Worm (Caenorhabditis elegans) whole organism, L4 larva: Measurements from ENCODE around the gene fbxb-75.

Experiments
- D1046.2 ChIP-seq: fragments of 200-800 bp; sonication (Bioruptor generic); IDR thresholded peaks from 2 replicates; pipeline ENCODE4 v1.3.6; 2022; ENCODE audit warnings: missing genetic modification characterization, missing compliant biosample characterization
- F26F4.8 ChIP-seq: fragments of 200-800 bp; sonication (Bioruptor generic); conservative IDR thresholded peaks from 2 replicates; pipeline ENCODE4 v1.3.6; 2022; ENCODE audit warnings: missing genetic modification characterization, missing compliant biosample characterization
- F44E2.7 ChIP-seq: fragments of 200-800 bp; sonication (Bioruptor generic); IDR thresholded peaks from 2 replicates; pipeline ENCODE4 v2.1.2; 2022; ENCODE audit warnings: missing genetic modification characterization, missing compliant biosample characterization
- F49E8.2 ChIP-seq: sonication (generic microtip); optimal IDR thresholded peaks from 2 replicates; lab custom pipeline; 2016; ENCODE audit warnings: missing compliant biosample characterization, mild to moderate bottlenecking, missing genetic modification characterization, borderline replicate concordance
- T26A8.4 ChIP-seq: fragments of 200-800 bp; sonication (Bioruptor generic); IDR thresholded peaks from 2 replicates; pipeline ENCODE4 v1.3.6; 2022; ENCODE audit warnings: missing genetic modification characterization, missing compliant biosample characterization
- Y48G9A.11 ChIP-seq: fragments of 200-800 bp; sonication (Bioruptor generic); IDR thresholded peaks from 2 replicates; pipeline ENCODE4 v1.3.6; 2022; ENCODE audit warnings: missing genetic modification reagents, missing genetic modification characterization, missing compliant biosample characterization
- Y5F2A.4 ChIP-seq: fragments of 200-800 bp; sonication (Bioruptor generic); optimal IDR thresholded peaks from 2 replicates; lab custom pipeline; 2018; ENCODE audit warnings: mild to moderate bottlenecking, missing genetic modification characterization, missing compliant biosample characterization
- aly-2 ChIP-seq: sonication (generic microtip); optimal IDR thresholded peaks from 2 replicates; lab custom pipeline; 2018; ENCODE audit warnings: missing biosample characterization, missing genetic modification characterization
- arid-1 ChIP-seq: fragments of 200-800 bp; sonication (Bioruptor generic); conservative IDR thresholded peaks from 2 replicates; pipeline ENCODE4 v1.3.6; 2022; ENCODE audit warnings: missing genetic modification reagents, missing genetic modification characterization, missing compliant biosample characterization
- ceh-20 ChIP-seq: fragments of 200-800 bp; sonication (Bioruptor generic); IDR thresholded peaks from 2 replicates; pipeline ENCODE4 v1.3.6; 2022; ENCODE audit warnings: missing genetic modification reagents, missing genetic modification characterization, missing compliant biosample characterization
- ceh-28 ChIP-seq: fragments of 150-350 bp; optimal IDR thresholded peaks from 2 replicates; lab custom pipeline; 2014; ENCODE audit warnings: missing biosample characterization, missing genetic modification reagents, missing genetic modification characterization
- ceh-44 ChIP-seq: fragments of 200-800 bp; sonication (Bioruptor generic); IDR thresholded peaks from 2 replicates; pipeline ENCODE4 v1.3.6; 2022; ENCODE audit warnings: missing genetic modification reagents, missing genetic modification characterization, missing compliant biosample characterization
- ceh-62 ChIP-seq: sonication (generic microtip); optimal IDR thresholded peaks from 2 replicates; lab custom pipeline; 2017; ENCODE audit warnings: missing biosample characterization, missing genetic modification characterization
- cey-2 ChIP-seq: sonication (generic microtip); optimal IDR thresholded peaks from 3 replicates; lab custom pipeline; 2017; ENCODE audit warnings: missing genetic modification characterization, mild to moderate bottlenecking, missing compliant biosample characterization, antibody characterized with exemption, borderline replicate concordance; ENCODE audit not compliant: insufficient read depth
- daf-12 ChIP-seq: fragments of 150-350 bp; optimal IDR thresholded peaks from 2 replicates; lab custom pipeline; 2014; ENCODE audit warnings: missing biosample characterization, missing genetic modification reagents, missing genetic modification characterization
- dmd-9 ChIP-seq: fragments of 200-800 bp; sonication (Bioruptor generic); IDR thresholded peaks from 2 replicates; pipeline ENCODE4 v1.3.6; 2022; ENCODE audit warnings: missing genetic modification reagents, missing genetic modification characterization, missing compliant biosample characterization
- egl-27 ChIP-seq: sonication (generic microtip); optimal IDR thresholded peaks from 3 replicates; lab custom pipeline; 2017; ENCODE audit warnings: missing biosample characterization, missing genetic modification reagents, missing genetic modification characterization
- egl-43 ChIP-seq: fragments of 200-800 bp; sonication (Bioruptor generic); IDR thresholded peaks from 2 replicates; pipeline ENCODE4 v1.3.6; 2022; ENCODE audit warnings: missing genetic modification reagents, missing genetic modification characterization, missing compliant biosample characterization
- fos-1 ChIP-seq: fragments of 150-350 bp; optimal IDR thresholded peaks from 2 replicates; lab custom pipeline; 2014; ENCODE audit warnings: missing biosample characterization, missing genetic modification characterization
- gei-8 ChIP-seq: fragments of 200-800 bp; sonication (Bioruptor generic); optimal IDR thresholded peaks from 2 replicates; lab custom pipeline; 2018; ENCODE audit warnings: mild to moderate bottlenecking, missing genetic modification characterization, missing compliant biosample characterization
- hif-1 ChIP-seq, 2 experiments: sonication (generic microtip); optimal IDR thresholded peaks; 2 replicates each; lab custom pipeline; 2016 to 2017; ENCODE audit warnings: missing compliant biosample characterization in 2 of 2, missing genetic modification characterization in 2 of 2, missing genetic modification reagents in 2 of 2, missing genotype in 2 of 2, mild to moderate bottlenecking in 1 of 2
- hlh-30 ChIP-seq: sonication (generic microtip); optimal IDR thresholded peaks from 2 replicates; lab custom pipeline; 2017; ENCODE audit warnings: antibody characterized with exemption, mild to moderate bottlenecking, missing genetic modification characterization, missing compliant biosample characterization; ENCODE audit not compliant: insufficient read depth
- hmg-1.1 ChIP-seq: fragments of 200-800 bp; sonication (Bioruptor generic); IDR thresholded peaks from 2 replicates; pipeline ENCODE4 v1.3.6; 2022; ENCODE audit warnings: missing genetic modification reagents, missing genetic modification characterization, missing compliant biosample characterization
- jun-1 ChIP-seq: fragments of 150-350 bp; optimal IDR thresholded peaks from 2 replicates; lab custom pipeline; 2014; ENCODE audit warnings: missing biosample characterization, missing genetic modification reagents, missing genetic modification characterization
- lin-13 ChIP-seq: fragments of 150-350 bp; optimal IDR thresholded peaks from 2 replicates; lab custom pipeline; 2014; ENCODE audit warnings: missing biosample characterization, missing genetic modification reagents, missing genetic modification characterization
- lin-29 ChIP-seq: fragments of 200-800 bp; sonication (Bioruptor generic); IDR thresholded peaks from 2 replicates; pipeline ENCODE4 v1.3.6; 2022; ENCODE audit warnings: missing genetic modification reagents, missing genetic modification characterization, missing compliant biosample characterization
- lir-3 ChIP-seq: sonication (generic microtip); optimal IDR thresholded peaks from 2 replicates; lab custom pipeline; 2016; ENCODE audit warnings: mild to moderate bottlenecking, missing genetic modification characterization, missing compliant biosample characterization
- lsy-2 ChIP-seq, 2 experiments: fragments of 150-350 bp in 1 of 2; sonication (generic microtip) in 1 of 2; optimal IDR thresholded peaks; 2 replicates each; lab custom pipeline; 2014 to 2017; ENCODE audit warnings: missing biosample characterization in 2 of 2, missing genetic modification characterization in 2 of 2
- madf-5 ChIP-seq, 2 experiments: fragments of 200-800 bp; sonication (Bioruptor generic); IDR thresholded peaks; 2 replicates each; pipeline ENCODE4 v1.3.6; 2022; ENCODE audit warnings: missing compliant biosample characterization in 2 of 2, missing genetic modification characterization in 2 of 2
- mdl-1 ChIP-seq, 2 experiments: fragments of 150-350 bp in 1 of 2; sonication (generic microtip) in 1 of 2; optimal IDR thresholded peaks; 2 replicates each; lab custom pipeline; 2014 to 2017; ENCODE audit warnings: missing biosample characterization in 2 of 2, missing genetic modification characterization in 2 of 2
- mdt-29 ChIP-seq: fragments of 200-800 bp; sonication (Bioruptor generic); IDR thresholded peaks from 2 replicates; pipeline ENCODE4 v1.3.6; 2022; ENCODE audit warnings: missing genetic modification reagents, missing genetic modification characterization, missing compliant biosample characterization
- mep-1 ChIP-seq: fragments of 150-350 bp; sonication (generic microtip); optimal IDR thresholded peaks from 3 replicates; lab custom pipeline; 2014; ENCODE audit warnings: missing biosample characterization, missing genetic modification characterization
- mxl-3 ChIP-seq: fragments of 200-800 bp; sonication (Bioruptor generic); optimal IDR thresholded peaks from 2 replicates; lab custom pipeline; 2018; ENCODE audit warnings: mild to moderate bottlenecking, missing genetic modification characterization, missing compliant biosample characterization
- nhr-10 ChIP-seq: fragments of 150-350 bp; optimal IDR thresholded peaks from 2 replicates; lab custom pipeline; 2014; ENCODE audit warnings: missing biosample characterization, missing genetic modification characterization
- nhr-237 ChIP-seq: sonication (generic microtip); optimal IDR thresholded peaks from 2 replicates; lab custom pipeline; 2017; ENCODE audit warnings: missing biosample characterization, missing genetic modification characterization
- nhr-25 ChIP-seq: sonication (generic microtip); optimal IDR thresholded peaks from 2 replicates; lab custom pipeline; 2017; ENCODE audit warnings: missing genetic modification characterization, mild to moderate bottlenecking, missing compliant biosample characterization, antibody characterized with exemption, moderate library complexity, borderline replicate concordance; ENCODE audit not compliant: insufficient read depth
- nhr-28 ChIP-seq: fragments of 150-350 bp; optimal IDR thresholded peaks from 2 replicates; lab custom pipeline; 2014; ENCODE audit warnings: missing biosample characterization, missing genetic modification characterization
- nhr-48 ChIP-seq: sonication (generic microtip); optimal IDR thresholded peaks from 2 replicates; lab custom pipeline; 2016; ENCODE audit warnings: mild to moderate bottlenecking, missing genetic modification characterization, missing compliant biosample characterization
- nhr-6 ChIP-seq: fragments of 150-350 bp; optimal IDR thresholded peaks from 2 replicates; lab custom pipeline; 2014; ENCODE audit warnings: missing biosample characterization, missing genetic modification characterization
- php-3 ChIP-seq: fragments of 200-800 bp; sonication (Bioruptor generic); IDR thresholded peaks from 2 replicates; pipeline ENCODE4 v1.3.6; 2022; ENCODE audit warnings: missing genetic modification reagents, missing genetic modification characterization, missing compliant biosample characterization
- pqm-1 ChIP-seq: sonication (generic microtip); optimal IDR thresholded peaks from 2 replicates; lab custom pipeline; 2017; ENCODE audit warnings: missing biosample characterization, missing genetic modification characterization
- rbr-2 ChIP-seq: sonication (generic microtip); optimal IDR thresholded peaks from 2 replicates; lab custom pipeline; 2016; ENCODE audit warnings: missing genotype, missing genetic modification characterization, missing compliant biosample characterization
- set-16 ChIP-seq: fragments of 200-800 bp; sonication (Bioruptor generic); IDR thresholded peaks from 2 replicates; pipeline ENCODE4 v1.3.6; 2022; ENCODE audit warnings: missing genetic modification reagents, missing genetic modification characterization, missing compliant biosample characterization
- snpc-1.2 ChIP-seq: fragments of 200-800 bp; sonication (Bioruptor generic); IDR thresholded peaks from 2 replicates; pipeline ENCODE4 v1.3.6; 2022; ENCODE audit warnings: missing genetic modification reagents, missing genetic modification characterization, missing compliant biosample characterization
- spr-1 ChIP-seq: sonication (generic microtip); optimal IDR thresholded peaks from 2 replicates; lab custom pipeline; 2016; ENCODE audit warnings: mild to moderate bottlenecking, missing genetic modification characterization, missing compliant biosample characterization
- tag-97 ChIP-seq: fragments of 200-800 bp; sonication (Bioruptor generic); IDR thresholded peaks from 2 replicates; pipeline ENCODE4 v1.3.6; 2022; ENCODE audit warnings: missing genetic modification characterization, missing compliant biosample characterization
- unc-39 ChIP-seq: sonication (generic microtip); optimal IDR thresholded peaks from 2 replicates; lab custom pipeline; 2017; ENCODE audit warnings: missing biosample characterization, missing genetic modification characterization
- zip-11 ChIP-seq: fragments of 200-800 bp; sonication (Bioruptor generic); IDR thresholded peaks from 2 replicates; pipeline ENCODE4 v1.3.6; 2022; ENCODE audit warnings: missing genetic modification characterization, missing compliant biosample characterization

fbxb-75 gene

DNA sequence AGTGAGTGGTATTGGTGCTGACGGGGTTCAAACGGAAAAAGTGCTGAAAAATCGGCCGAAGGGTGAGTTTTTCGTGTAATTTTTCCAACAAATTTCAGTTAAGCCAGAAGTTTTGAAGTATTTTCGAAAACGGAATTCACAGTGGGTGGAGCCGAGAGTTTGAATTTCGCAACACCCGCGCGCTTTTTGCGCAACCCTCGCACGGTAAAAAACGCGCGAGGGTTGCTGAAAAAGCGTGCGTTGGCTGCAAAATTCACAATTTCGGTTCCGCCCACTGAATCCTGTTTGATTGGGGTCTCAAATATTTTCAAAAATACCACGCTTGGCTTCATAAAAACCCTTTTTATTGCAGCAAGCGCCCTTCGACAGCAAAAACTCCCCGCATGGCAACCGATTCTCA lies 6.4 kb upstream of the fbxb-75 start (continued):
- TF ChIP-seq ceh-28 (tag; lab: Kevin White, UChicago) (no peak), hif-1 (tag; optimal IDR thresholded peaks at IDR 0.05; lab: Kevin White, UChicago) (no peak), set-16 (GFP tag; lab: Robert Waterston, UW) (no peak), D1046.2 (GFP tag; lab: Robert Waterston, UW) (0 out of 2 replicates have a peak, but pooled peaks have one; percentile 30), jun-1 (no peak), egl-43 (GFP tag; lab: Robert Waterston, UW) (0 out of 2 replicates have a peak, but pooled peaks have one; percentile 55), nhr-25 (tag; lab: Kevin White, UChicago) (no peak)

ce11 chrIV:4447284-4447366 lies 6.1 kb upstream of the fbxb-75 start, which contains the start of gene chat-1:
Gene chat-1, plus strand, starts transcription at chrIV:4447331.
- TF ChIP-seq rbr-2 (tag; lab: Kevin White, UChicago) (no peak), nhr-10 (tag; lab: Kevin White, UChicago) (no peak)
- TF ChIP-seq, all 104 proteins: peak for 0

ce11 chrIV:4446884-4447283 lies 5.9 kb upstream of the fbxb-75 start:
- no peak for TF ChIP-seq unc-39
- TF ChIP-seq hmg-1.1 (GFP tag; lab: Robert Waterston, UW) = no peak; the same call in 1 of the 2 replicates
- TF ChIP-seq pqm-1 = no peak
- TF ChIP-seq aly-2 (tag; lab: Kevin White, UChicago) = no peak
- TF ChIP-seq Y48G9A.11 (GFP tag; lab: Robert Waterston, UW) = no peak
- no peak for TF ChIP-seq F26F4.8 (GFP tag; lab: Robert Waterston, UW)
- TF ChIP-seq lin-29 = no peak
- TF ChIP-seq tag-97 (GFP tag; lab: Robert Waterston, UW) = no peak
- TF ChIP-seq daf-12 (tag; lab: Kevin White, UChicago) = no peak
- no peak for TF ChIP-seq php-3 (GFP tag; lab: Robert Waterston, UW)
- no peak for TF ChIP-seq nhr-28 (tag; lab: Kevin White, UChicago)
- no peak for TF ChIP-seq gei-8 (GFP tag; lab: Kevin White, UChicago)
- peak; percentile 63 for TF ChIP-seq arid-1 (GFP tag; lab: Robert Waterston, UW)
- no peak for TF ChIP-seq mdl-1 (tag; optimal IDR thresholded peaks at IDR 0.05; lab: Kevin White, UChicago)
- TF ChIP-seq F49E8.2 = no peak
- peak; percentile 46 for TF ChIP-seq mep-1 (tag; lab: Kevin White, UChicago)
- TF ChIP-seq nhr-237 (tag; lab: Kevin White, UChicago) = no peak
- TF ChIP-seq lir-3 (tag; lab: Kevin White, UChicago) = no peak
- TF ChIP-seq Y5F2A.4 = peak; percentile 11
- TF ChIP-seq egl-43 (GFP tag; lab: Robert Waterston, UW) = no peak; the same call in 1 of the 2 replicates
- no peak for TF ChIP-seq mdt-29 (GFP tag; lab: Robert Waterston, UW)
- TF ChIP-seq jun-1 = no peak
- no peak for TF ChIP-seq ceh-20 (GFP tag; lab: Robert Waterston, UW)
- no peak for TF ChIP-seq cey-2 (tag; lab: Kevin White, UChicago)
- TF ChIP-seq snpc-1.2 (GFP tag; lab: Robert Waterston, UW) = peak; percentile 80
- TF ChIP-seq ceh-44 (GFP tag; lab: Robert Waterston, UW) = no peak
- TF ChIP-seq lin-13 (GFP tag; lab: Kevin White, UChicago) = no peak
- peak; percentile 63 for TF ChIP-seq hlh-30
- TF ChIP-seq ceh-62 = no peak
- peak; percentile 69 to 84 for TF ChIP-seq lsy-2 (tag; optimal IDR thresholded peaks at IDR 0.05; lab: Kevin White, UChicago)
- TF ChIP-seq madf-5 (GFP tag; IDR thresholded peaks at IDR 0.05; lab: Robert Waterston, UW) = no peak
- no peak for TF ChIP-seq mxl-3 (GFP tag; lab: Kevin White, UChicago)
- TF ChIP-seq nhr-6 (tag; lab: Kevin White, UChicago) = peak; percentile 68
- TF ChIP-seq T26A8.4 = 0 out of 2 replicates have a peak, but pooled peaks have one; percentile 10
- no peak for TF ChIP-seq egl-27 (tag; lab: Kevin White, UChicago)
- TF ChIP-seq spr-1 (tag; lab: Kevin White, UChicago) = no peak
- TF ChIP-seq nhr-48 (tag; lab: Kevin White, UChicago) = no peak
- no peak for TF ChIP-seq zip-11 (GFP tag; lab: Robert Waterston, UW)
- TF ChIP-seq D1046.2 (GFP tag; lab: Robert Waterston, UW) = no peak
- no peak for TF ChIP-seq fos-1 (tag; lab: Kevin White, UChicago)
- TF ChIP-seq dmd-9 (GFP tag; lab: Robert Waterston, UW) = no peak
- TF ChIP-seq hif-1 (tag; optimal IDR thresholded peaks at IDR 0.05; lab: Kevin White, UChicago) = no peak
- TF ChIP-seq F44E2.7 (GFP tag; lab: Robert Waterston, UW) = no peak
